Worm (Caenorhabditis elegans): ENCODE measurements around the gene ribo-1.
A peak's percentile ranks its signal among the peaks of the same experiment; 100 is the strongest.

Gene ribo-1

DNA sequence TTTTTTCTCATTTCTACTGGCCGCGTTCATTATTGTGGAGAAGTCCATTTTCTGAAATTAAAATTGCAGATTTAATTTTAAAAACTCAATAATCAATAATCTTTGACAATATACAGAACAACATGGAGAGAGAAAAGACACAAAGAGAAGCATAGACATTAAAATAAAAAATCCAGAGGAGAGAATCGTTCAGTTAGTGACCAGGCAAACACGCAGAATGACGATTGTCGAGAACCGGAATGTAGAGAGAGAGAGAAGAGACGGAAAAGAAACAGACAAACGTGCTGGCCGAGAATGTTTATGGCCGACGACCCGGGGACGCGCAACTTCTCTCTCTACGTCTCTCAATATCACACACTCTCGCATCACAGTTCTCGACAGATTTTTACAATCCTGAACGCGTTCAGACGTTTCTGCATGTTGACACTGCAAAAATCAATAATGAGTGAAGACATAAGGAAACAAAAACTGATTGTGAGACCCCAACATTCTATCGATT lies 22.8 kb upstream of the ribo-1 start, which contains the start of the genes T05A12.3 and T05A12.4 (continued):
- peak; percentile 91 for TF ChIP-seq snpc-1.2 (GFP tag; IDR thresholded peaks at IDR 0.05)

DNA sequence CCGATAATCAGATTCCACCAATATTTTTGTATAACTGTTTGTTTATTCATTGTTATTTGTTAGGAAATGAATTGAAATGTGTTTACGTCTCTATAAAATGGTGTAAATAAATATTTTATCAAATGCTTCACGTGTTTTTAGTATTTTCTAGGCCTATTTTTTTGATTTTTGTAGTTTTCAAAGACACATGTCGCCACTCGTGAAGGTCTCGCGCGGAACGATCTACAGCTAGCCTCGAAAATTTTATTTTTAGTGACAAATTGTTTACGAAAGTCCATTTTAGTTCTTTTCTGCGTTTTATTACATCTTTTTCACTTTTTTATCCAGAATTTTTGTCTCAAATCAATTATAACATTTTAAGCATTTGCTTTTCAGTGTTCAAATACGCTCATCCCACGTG lies 6.9 kb upstream of the ribo-1 start, which contains the start of gene T22D1.5:
Gene T22D1.5, plus strand, starts transcription at position 376 of the 400 bp plus-strand sequence.
- TF ChIP-seq unc-130 (GFP tag; optimal IDR thresholded peaks at IDR 0.05) (peak; percentile 38), snpc-1.2 (GFP tag; IDR thresholded peaks at IDR 0.05) (peak; percentile 85), Y48G9A.11 (GFP tag; IDR thresholded peaks at IDR 0.05) (peak; percentile 22; the same call in 1 of the 2 replicates), F49E8.2 (tag; optimal IDR thresholded peaks at IDR 0.05; ENCODE audit: borderline replicate concordance) (no peak)

DNA sequence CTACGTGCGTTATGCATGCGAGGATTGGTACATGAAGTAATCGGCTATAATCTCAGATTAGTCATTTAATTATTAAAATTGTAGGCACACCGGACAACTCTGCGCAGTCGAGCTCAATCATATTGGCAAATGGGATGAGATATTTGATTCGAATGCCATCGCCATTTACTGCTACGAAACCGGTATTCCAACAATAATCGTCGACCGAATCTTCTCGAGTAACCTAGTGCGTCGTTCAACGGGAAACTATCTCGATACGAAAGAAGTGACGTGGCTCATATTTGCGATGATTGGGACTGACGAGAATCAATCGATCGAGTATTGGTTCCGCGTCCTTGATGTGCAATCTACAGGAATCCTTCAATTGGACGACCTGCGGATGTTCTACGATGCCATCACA lies 5.9 kb upstream of the ribo-1 start:
- no peak for TF ChIP-seq unc-130 (GFP tag; optimal IDR thresholded peaks at IDR 0.05)
- no peak for TF ChIP-seq gei-8 (GFP tag; optimal IDR thresholded peaks at IDR 0.05)
- peak in 1 of 2 experiments; percentile 92 for TF ChIP-seq unc-62 (GFP tag; optimal IDR thresholded peaks at IDR 0.05 in 1 of 2)
- no peak for TF ChIP-seq unc-62 (tag; optimal IDR thresholded peaks at IDR 0.05)
- no peak for TF ChIP-seq set-16 (GFP tag; IDR thresholded peaks at IDR 0.05)
- TF ChIP-seq pqm-1 (tag; optimal IDR thresholded peaks at IDR 0.05), result no peak

ce11 chrIV:6905428-6905827 lies 5.1 kb upstream of the ribo-1 start:
- no peak for TF ChIP-seq ztf-11 (tag; optimal IDR thresholded peaks at IDR 0.05)
- TF ChIP-seq Y105C5A.15 (GFP tag; IDR thresholded peaks at IDR 0.05), result no peak
- TF ChIP-seq ceh-44 (GFP tag; IDR thresholded peaks at IDR 0.05), result no peak
- no peak for TF ChIP-seq daf-19 (GFP tag; conservative IDR thresholded peaks at IDR 0.05)
- TF ChIP-seq ceh-20 (GFP tag; IDR thresholded peaks at IDR 0.05), result no peak
- no peak for TF ChIP-seq vab-7 (GFP tag; IDR thresholded peaks at IDR 0.05)
- TF ChIP-seq ZK546.5 (tag; optimal IDR thresholded peaks at IDR 0.05), result no peak
- no peak for TF ChIP-seq T20F7.1 (GFP tag; optimal IDR thresholded peaks at IDR 0.05)
- no peak for TF ChIP-seq ctbp-1 (GFP tag; IDR thresholded peaks at IDR 0.05)
- TF ChIP-seq nhr-6 (tag; optimal IDR thresholded peaks at IDR 0.05), result no peak
- peak; percentile 76; the same call in 1 of the 2 replicates for TF ChIP-seq snpc-1.2 (GFP tag; IDR thresholded peaks at IDR 0.05)
- TF ChIP-seq pha-4 (GFP tag; IDR thresholded peaks at IDR 0.05), result 0 out of 2 replicates have a peak, but pooled peaks have one; percentile 9
- no peak for TF ChIP-seq pha-4 (tag; optimal IDR thresholded peaks at IDR 0.05)
- peak; percentile 5 for TF ChIP-seq unc-130 (GFP tag; optimal IDR thresholded peaks at IDR 0.05)
- TF ChIP-seq arid-1 (GFP tag; conservative IDR thresholded peaks at IDR 0.05), result 0 out of 2 replicates have a peak, but pooled peaks have one; percentile 44
- TF ChIP-seq lin-38 (GFP tag; IDR thresholded peaks at IDR 0.05), result peak; percentile 41; the same call in 1 of the 2 replicates
- 0 out of 2 replicates have a peak, but pooled peaks have one; percentile 16 for TF ChIP-seq F26F4.8 (GFP tag; conservative IDR thresholded peaks at IDR 0.05)
- no peak for TF ChIP-seq jun-1 (tag; optimal IDR thresholded peaks at IDR 0.05)
- TF ChIP-seq ceh-82 (tag; optimal IDR thresholded peaks at IDR 0.05), result no peak
- TF ChIP-seq nhr-102 (tag; optimal IDR thresholded peaks at IDR 0.05), result no peak
- TF ChIP-seq nhr-111 (GFP tag; optimal IDR thresholded peaks at IDR 0.05), result no peak
- no peak for TF ChIP-seq egl-27 (tag; optimal IDR thresholded peaks at IDR 0.05)
- TF ChIP-seq mxl-3 (GFP tag; optimal IDR thresholded peaks at IDR 0.05), result no peak

DNA sequence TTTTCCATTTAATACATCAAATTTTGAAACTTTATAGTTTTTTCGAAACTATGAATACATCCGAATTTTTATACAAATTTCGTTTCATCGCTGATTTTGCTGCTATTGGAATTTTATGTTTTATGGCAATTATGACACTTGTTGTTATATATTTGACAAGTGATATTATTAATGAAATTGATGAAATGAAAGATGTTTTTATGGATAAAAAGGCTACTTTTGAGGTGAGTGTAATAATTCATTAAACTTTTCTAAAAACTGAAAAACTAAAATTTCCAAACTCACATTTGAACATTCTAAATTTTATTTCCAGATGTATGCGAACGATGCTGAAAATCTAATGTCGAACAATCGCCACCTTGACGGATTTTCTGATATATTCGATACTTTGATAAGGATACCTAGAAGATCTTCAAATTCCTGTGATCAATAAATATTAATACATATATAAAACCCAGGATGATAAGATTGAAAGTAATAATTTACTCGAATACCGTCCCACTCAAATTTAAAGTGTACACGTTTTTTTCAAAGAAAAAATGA lies 4.5 kb upstream of the ribo-1 start, which contains the start of the genes T22D1.17 and T22D1.8:
Gene T22D1.17, plus strand, starts transcription at position 51 of the 543 bp plus-strand sequence.
Gene T22D1.8, minus strand, starts transcription at position 402 of the 543 bp plus-strand sequence.
- no peak for TF ChIP-seq zip-2 (tag; optimal IDR thresholded peaks at IDR 0.05)
- no peak for TF ChIP-seq mdt-29 (GFP tag; IDR thresholded peaks at IDR 0.05)
- TF ChIP-seq tag-97 (GFP tag; IDR thresholded peaks at IDR 0.05), result no peak
- TF ChIP-seq daf-16 (GFP tag; optimal IDR thresholded peaks at IDR 0.05), result no peak
- TF ChIP-seq daf-16 (tag; optimal IDR thresholded peaks at IDR 0.05), result peak; percentile 24
- peak; percentile 69 for TF ChIP-seq aly-2 (tag; optimal IDR thresholded peaks at IDR 0.05)
- TF ChIP-seq pqm-1 (tag; optimal IDR thresholded peaks at IDR 0.05), result no peak
- no peak for TF ChIP-seq unc-39 (tag; optimal IDR thresholded peaks at IDR 0.05)
- no peak for TF ChIP-seq Y48G9A.11 (GFP tag; IDR thresholded peaks at IDR 0.05)
- no peak for TF ChIP-seq ces-1 (GFP tag; optimal IDR thresholded peaks at IDR 0.05)
- TF ChIP-seq ZK546.5 (tag; optimal IDR thresholded peaks at IDR 0.05), result no peak
- peak; percentile 47; the same call in 1 of the 2 replicates for TF ChIP-seq arid-1 (GFP tag; conservative IDR thresholded peaks at IDR 0.05)
- no peak for TF ChIP-seq nhr-42 (GFP tag; IDR thresholded peaks at IDR 0.05)
- TF ChIP-seq attf-4 (tag; optimal IDR thresholded peaks at IDR 0.05), result no peak
- no peak for TF ChIP-seq spr-1 (tag; optimal IDR thresholded peaks at IDR 0.05)
- TF ChIP-seq spr-3 (GFP tag; optimal IDR thresholded peaks at IDR 0.05), result no peak
- TF ChIP-seq ama-1 (optimal IDR thresholded peaks at IDR 0.05), result peak; percentile 10
- no peak for TF ChIP-seq daf-19 (GFP tag; conservative IDR thresholded peaks at IDR 0.05)
- TF ChIP-seq F44E2.7 (GFP tag; IDR thresholded peaks at IDR 0.05), result no peak
- TF ChIP-seq nhr-6 (tag; optimal IDR thresholded peaks at IDR 0.05), result no peak
- no peak for TF ChIP-seq D1046.2 (GFP tag; IDR thresholded peaks at IDR 0.05)

Measured in whole organism, L4 larva.